Worm (Caenorhabditis elegans) whole organism, mixed stage, embryonic: Measurements from ENCODE around the gene enu-3.6.

Experiments
- M03D4.4 ChIP-seq: sonication (generic microtip); optimal IDR thresholded peaks from 2 replicates; lab custom pipeline; 2017; ENCODE audit warnings: mild to moderate bottlenecking, missing genetic modification characterization, missing compliant biosample characterization
- bed-3 ChIP-seq: fragments of 200-800 bp; sonication (Bioruptor generic); optimal IDR thresholded peaks from 3 replicates; lab custom pipeline; 2018; ENCODE audit warnings: mild to moderate bottlenecking, missing genetic modification characterization, moderate library complexity, missing compliant biosample characterization
- blmp-1 ChIP-seq: fragments of 150-350 bp; optimal IDR thresholded peaks from 2 replicates; lab custom pipeline; 2014; ENCODE audit warnings: missing biosample characterization, missing genetic modification characterization
- ceh-39 ChIP-seq: fragments of 150-350 bp; optimal IDR thresholded peaks from 2 replicates; lab custom pipeline; 2014; ENCODE audit warnings: missing biosample characterization, missing genetic modification characterization
- ceh-43 ChIP-seq: fragments of 200-800 bp; sonication (Bioruptor generic); optimal IDR thresholded peaks from 2 replicates; lab custom pipeline; 2018; ENCODE audit warnings: mild to moderate bottlenecking, missing genetic modification characterization, moderate library complexity, missing compliant biosample characterization
- ceh-83 ChIP-seq: fragments of 200-800 bp; sonication (Bioruptor generic); optimal IDR thresholded peaks from 2 replicates; lab custom pipeline; 2018; ENCODE audit warnings: mild to moderate bottlenecking, missing genetic modification characterization, missing compliant biosample characterization
- ces-1 ChIP-seq: fragments of 150-350 bp; optimal IDR thresholded peaks from 2 replicates; lab custom pipeline; 2014; ENCODE audit warnings: missing biosample characterization, missing genetic modification reagents, missing genetic modification characterization
- cnd-1 ChIP-seq: fragments of 200-800 bp; sonication (Bioruptor generic); optimal IDR thresholded peaks from 2 replicates; lab custom pipeline; 2018; ENCODE audit warnings: mild to moderate bottlenecking, missing genetic modification characterization, missing compliant biosample characterization
- drap-1 ChIP-seq: fragments of 200-800 bp; sonication (Bioruptor generic); optimal IDR thresholded peaks from 3 replicates; lab custom pipeline; 2018; ENCODE audit warnings: mild to moderate bottlenecking, missing genetic modification characterization, missing compliant biosample characterization
- elt-1 ChIP-seq: sonication (generic microtip); optimal IDR thresholded peaks from 2 replicates; lab custom pipeline; 2017; ENCODE audit warnings: missing genetic modification characterization, mild to moderate bottlenecking, missing compliant biosample characterization, antibody characterized with exemption, moderate library complexity, borderline replicate concordance; ENCODE audit not compliant: insufficient read depth
- elt-3 ChIP-seq: fragments of 150-350 bp; optimal IDR thresholded peaks from 2 replicates; lab custom pipeline; 2014; ENCODE audit warnings: missing biosample characterization, missing genetic modification characterization
- flh-1 ChIP-seq: fragments of 200-800 bp; sonication (Bioruptor generic); optimal IDR thresholded peaks from 2 replicates; lab custom pipeline; 2018; ENCODE audit warnings: mild to moderate bottlenecking, missing genetic modification characterization, moderate library complexity, missing compliant biosample characterization
- ham-2 ChIP-seq: fragments of 200-800 bp; sonication (Bioruptor generic); optimal IDR thresholded peaks from 2 replicates; lab custom pipeline; 2018; ENCODE audit warnings: mild to moderate bottlenecking, missing genetic modification characterization, missing compliant biosample characterization
- hlh-1 ChIP-seq: fragments of 150-350 bp; optimal IDR thresholded peaks from 2 replicates; lab custom pipeline; 2014; ENCODE audit warnings: missing biosample characterization, missing genetic modification reagents, missing genetic modification characterization
- lin-13 ChIP-seq: fragments of 150-350 bp; optimal IDR thresholded peaks from 2 replicates; lab custom pipeline; 2014; ENCODE audit warnings: missing biosample characterization, missing genetic modification characterization
- lin-32 ChIP-seq: fragments of 200-800 bp; sonication (Bioruptor generic); optimal IDR thresholded peaks from 2 replicates; lab custom pipeline; 2018; ENCODE audit warnings: mild to moderate bottlenecking, missing genetic modification characterization, missing compliant biosample characterization
- lsy-2 ChIP-seq: fragments of 150-350 bp; optimal IDR thresholded peaks from 2 replicates; lab custom pipeline; 2014; ENCODE audit warnings: missing biosample characterization, missing genetic modification characterization
- mab-5 ChIP-seq: fragments of 150-350 bp; optimal IDR thresholded peaks from 2 replicates; lab custom pipeline; 2014; ENCODE audit warnings: missing biosample characterization, missing genetic modification characterization
- mep-1 ChIP-seq: fragments of 150-350 bp; optimal IDR thresholded peaks from 2 replicates; lab custom pipeline; 2017; ENCODE audit warnings: missing biosample characterization, missing genetic modification reagents, missing genetic modification characterization, inconsistent platforms
- nhr-12 ChIP-seq: fragments of 150-350 bp; optimal IDR thresholded peaks from 2 replicates; lab custom pipeline; 2014; ENCODE audit warnings: missing biosample characterization, missing genetic modification characterization
- nhr-2 ChIP-seq: fragments of 150-350 bp; optimal IDR thresholded peaks from 2 replicates; lab custom pipeline; 2014; ENCODE audit warnings: missing biosample characterization, missing genetic modification characterization
- nhr-237 ChIP-seq: fragments of 150-350 bp; optimal IDR thresholded peaks from 2 replicates; lab custom pipeline; 2014; ENCODE audit warnings: missing biosample characterization, missing genetic modification characterization
- nhr-28 ChIP-seq: fragments of 150-350 bp; optimal IDR thresholded peaks from 2 replicates; lab custom pipeline; 2014; ENCODE audit warnings: missing biosample characterization, missing genetic modification characterization
- nhr-76 ChIP-seq: sonication (generic microtip); optimal IDR thresholded peaks from 2 replicates; lab custom pipeline; 2017; ENCODE audit warnings: missing biosample characterization, missing genetic modification characterization
- pha-4 ChIP-seq: fragments of 150-350 bp; optimal IDR thresholded peaks from 2 replicates; lab custom pipeline; 2018; ENCODE audit warnings: missing biosample characterization, missing genetic modification reagents, missing genetic modification characterization
- sem-2 ChIP-seq: fragments of 200-800 bp; sonication (Bioruptor generic); optimal IDR thresholded peaks from 2 replicates; lab custom pipeline; 2018; ENCODE audit warnings: mild to moderate bottlenecking, missing genetic modification characterization, missing compliant biosample characterization
- snpc-4 ChIP-seq: fragments of 150-350 bp; optimal IDR thresholded peaks from 2 replicates; lab custom pipeline; 2014; ENCODE audit warnings: missing biosample characterization, missing genetic modification characterization
- sptf-1 ChIP-seq: sonication (generic microtip); optimal IDR thresholded peaks from 2 replicates; lab custom pipeline; 2017; ENCODE audit warnings: mild to moderate bottlenecking, missing genetic modification characterization, moderate library complexity, missing compliant biosample characterization
- tbx-8 ChIP-seq: fragments of 200-800 bp; sonication (Bioruptor generic); optimal IDR thresholded peaks from 2 replicates; lab custom pipeline; 2018; ENCODE audit warnings: mild to moderate bottlenecking, missing genetic modification characterization, moderate library complexity, missing compliant biosample characterization
- unc-120 ChIP-seq: sonication (generic microtip); optimal IDR thresholded peaks from 2 replicates; lab custom pipeline; 2017; ENCODE audit warnings: missing genetic modification characterization, missing compliant biosample characterization; ENCODE audit not compliant: poor library complexity, severe bottlenecking
- unc-39 ChIP-seq: fragments of 150-350 bp; optimal IDR thresholded peaks from 2 replicates; lab custom pipeline; 2014; ENCODE audit warnings: missing biosample characterization, missing genetic modification characterization
- unc-62 ChIP-seq: fragments of 150-350 bp; optimal IDR thresholded peaks from 2 replicates; lab custom pipeline; 2014; ENCODE audit warnings: missing biosample characterization, missing genetic modification reagents, missing genetic modification characterization
- zip-8 ChIP-seq: fragments of 150-350 bp; optimal IDR thresholded peaks from 2 replicates; lab custom pipeline; 2014; ENCODE audit warnings: missing biosample characterization, missing genetic modification characterization
- ztf-11 ChIP-seq: fragments of 150-350 bp; optimal IDR thresholded peaks from 2 replicates; lab custom pipeline; 2014; ENCODE audit warnings: missing biosample characterization, missing genetic modification characterization

The enu-3.6 gene

DNA sequence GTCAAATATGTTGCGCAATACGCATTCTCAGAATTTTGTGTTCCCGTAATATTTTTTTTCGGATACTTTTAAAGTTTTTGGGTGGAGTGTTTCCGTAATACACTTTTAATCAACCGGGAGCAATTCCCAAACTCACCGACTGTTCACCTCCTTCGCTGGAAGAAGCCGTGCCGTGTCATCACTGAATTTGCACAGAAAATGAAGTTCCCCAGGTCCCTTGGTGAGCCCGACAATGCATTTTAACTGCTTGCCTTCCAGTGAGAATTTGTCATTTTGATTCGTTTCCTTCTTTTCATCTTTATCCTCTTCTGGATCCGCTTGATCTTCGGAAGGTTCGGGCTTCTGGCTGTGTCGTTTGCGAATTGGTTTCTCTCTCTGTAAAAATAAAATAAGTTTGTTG, 4.1 kb downstream of the enu-3.6 start:
- TF ChIP-seq unc-39 (no peak), sem-2 (no peak), cnd-1 (no peak), elt-1 (tag; lab: Kevin White, UChicago) (no peak), elt-3 (no peak), ceh-43 (GFP tag; lab: Kevin White, UChicago) (no peak), ztf-11 (tag; lab: Kevin White, UChicago) (no peak), nhr-28 (no peak)

DNA sequence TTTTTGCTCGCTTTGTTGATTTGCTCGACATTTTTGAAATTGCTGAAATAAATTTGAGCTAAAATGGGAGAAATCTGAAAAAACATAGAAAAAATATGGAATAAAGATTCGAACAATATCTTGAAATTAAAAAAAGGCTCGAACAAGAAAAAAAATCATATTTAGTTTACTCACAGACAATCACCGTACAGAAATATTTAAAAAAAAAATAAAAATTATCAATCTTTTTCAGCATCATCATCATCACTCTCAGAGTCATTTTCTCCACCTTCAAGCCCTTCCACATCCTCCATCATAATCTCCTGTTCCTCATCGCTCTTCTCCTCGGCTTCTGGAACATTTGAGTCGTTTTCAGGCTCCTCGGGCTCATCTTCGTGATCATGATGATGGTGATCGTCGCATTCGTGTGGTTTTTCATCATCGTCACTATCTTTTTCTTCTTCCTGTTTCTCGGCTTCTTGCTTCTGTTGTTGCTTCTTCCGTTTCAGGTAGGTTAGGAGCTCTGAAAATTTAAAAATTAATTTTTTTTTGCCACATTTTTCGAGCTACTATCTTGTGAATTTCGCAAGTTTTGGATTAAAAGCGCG, 5.3 kb downstream of the enu-3.6 start, which contains the start of gene hpl-2:
Gene hpl-2, minus strand, starts transcription at position 51 of the 587 bp plus-strand sequence.
- TF ChIP-seq nhr-28: no peak
- no peak for TF ChIP-seq pha-4 (tag; lab: Kevin White, UChicago)
- TF ChIP-seq nhr-237 (tag; lab: Kevin White, UChicago): no peak
- no peak for TF ChIP-seq mab-5 (tag; lab: Kevin White, UChicago)
- no peak for TF ChIP-seq unc-120 (tag; lab: Kevin White, UChicago)
- no peak for TF ChIP-seq blmp-1
- no peak for TF ChIP-seq ceh-83 (GFP tag; lab: Kevin White, UChicago)
- no peak for TF ChIP-seq ces-1 (GFP tag; lab: Kevin White, UChicago)
- no peak for TF ChIP-seq snpc-4 (tag; lab: Kevin White, UChicago)
- no peak for TF ChIP-seq nhr-12 (tag; lab: Kevin White, UChicago)
- TF ChIP-seq ztf-11 (tag; lab: Kevin White, UChicago): no peak
- TF ChIP-seq ceh-39 (tag; lab: Kevin White, UChicago): no peak
- TF ChIP-seq drap-1 (GFP tag; lab: Kevin White, UChicago): no peak
- TF ChIP-seq nhr-76 (tag; lab: Kevin White, UChicago): no peak
- no peak for TF ChIP-seq lin-32 (GFP tag; lab: Kevin White, UChicago)
- no peak for TF ChIP-seq hlh-1 (tag; lab: Kevin White, UChicago)
- TF ChIP-seq lin-13 (tag; lab: Kevin White, UChicago): no peak

DNA sequence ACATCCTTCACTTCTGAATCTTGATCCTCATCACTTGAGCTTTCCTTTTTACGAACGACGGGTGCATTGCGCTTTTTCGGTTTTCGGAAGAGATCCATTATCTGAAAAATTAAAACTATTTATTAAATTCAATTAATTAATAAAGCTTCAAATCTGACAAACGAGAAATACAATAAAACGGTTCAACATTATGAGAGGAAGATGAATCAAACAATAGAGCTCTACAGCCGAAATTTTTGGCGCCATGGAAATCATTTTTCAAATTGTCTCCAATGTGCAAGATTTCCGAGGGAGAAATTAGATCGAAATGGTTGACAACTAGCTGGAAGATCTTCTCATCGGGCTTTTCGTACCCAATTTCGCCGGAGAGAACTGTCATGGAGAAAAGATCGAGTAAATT, 7.3 kb downstream of the enu-3.6 start, which contains the start of gene rnf-113:
Gene rnf-113, minus strand, starts transcription at position 101 of the 400 bp plus-strand sequence.
- TF ChIP-seq nhr-2 (tag; lab: Kevin White, UChicago) (no peak), tbx-8 (GFP tag; lab: Kevin White, UChicago) (no peak), mep-1 (tag; lab: Kevin White, UChicago) (no peak), mab-5 (tag; lab: Kevin White, UChicago) (no peak), zip-8 (tag; lab: Kevin White, UChicago) (no peak), bed-3 (GFP tag; lab: Kevin White, UChicago) (no peak), ham-2 (GFP tag; lab: Kevin White, UChicago) (no peak), elt-3 (no peak), lin-32 (GFP tag; lab: Kevin White, UChicago) (no peak), flh-1 (GFP tag; lab: Kevin White, UChicago) (no peak), unc-120 (tag; lab: Kevin White, UChicago) (no peak), ceh-39 (tag; lab: Kevin White, UChicago) (no peak), ceh-43 (GFP tag; lab: Kevin White, UChicago) (no peak), lsy-2 (tag; lab: Kevin White, UChicago) (no peak), M03D4.4 (tag; lab: Kevin White, UChicago) (no peak), sem-2 (no peak), nhr-12 (tag; lab: Kevin White, UChicago) (no peak), nhr-76 (tag; lab: Kevin White, UChicago) (no peak)
- TF ChIP-seq, all 35 proteins: peak for 0

DNA sequence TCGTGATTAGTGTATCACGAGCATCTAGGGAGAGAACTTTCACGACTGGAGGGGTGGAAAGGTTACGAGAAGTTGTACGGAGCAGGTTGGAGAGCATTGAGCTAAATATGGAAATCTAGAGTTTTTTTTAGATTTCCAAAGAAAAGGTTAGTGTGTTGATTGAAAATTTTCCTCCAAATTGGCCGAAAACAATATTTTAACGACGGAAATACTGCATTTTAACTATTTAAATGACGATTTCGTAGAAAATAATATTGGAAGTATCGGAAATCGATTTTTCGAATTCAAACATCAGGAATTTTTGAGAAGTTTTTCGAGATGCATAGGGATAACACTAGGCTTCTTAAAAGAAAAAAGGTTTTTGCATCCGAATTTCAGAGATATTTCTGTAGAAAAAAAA, 8.2 kb downstream of the enu-3.6 start, which contains the start of gene K01G5.10:
Gene K01G5.10, minus strand, starts transcription at position 101 of the 400 bp plus-strand sequence.
- no peak for TF ChIP-seq ham-2 (GFP tag; lab: Kevin White, UChicago)
- no peak for TF ChIP-seq mab-5 (tag; lab: Kevin White, UChicago)
- TF ChIP-seq snpc-4 (tag; lab: Kevin White, UChicago): no peak
- no peak for TF ChIP-seq ceh-39 (tag; lab: Kevin White, UChicago)
- TF ChIP-seq bed-3 (GFP tag; lab: Kevin White, UChicago): no peak
- no peak for TF ChIP-seq blmp-1
- TF ChIP-seq zip-8 (tag; lab: Kevin White, UChicago): no peak
- TF ChIP-seq ceh-83 (GFP tag; lab: Kevin White, UChicago): no peak
- no peak for TF ChIP-seq sptf-1 (tag; lab: Kevin White, UChicago)
- no peak for TF ChIP-seq pha-4 (tag; lab: Kevin White, UChicago)
- TF ChIP-seq lin-32 (GFP tag; lab: Kevin White, UChicago): no peak
- TF ChIP-seq unc-120 (tag; lab: Kevin White, UChicago): no peak
- TF ChIP-seq nhr-76 (tag; lab: Kevin White, UChicago): no peak
- no peak for TF ChIP-seq unc-62 (GFP tag; lab: Kevin White, UChicago)
- TF ChIP-seq cnd-1: no peak
